Worm (Caenorhabditis elegans): ENCODE measurements around the gene Y39B6A.27.

The Y39B6A.27 gene

ce11 chrV:19057602-19058001 is 26.0 kb downstream of the Y39B6A.27 start:
- TF ChIP-seq nhr-237 (tag; optimal IDR thresholded peaks at IDR 0.05) (no peak), elt-3 (tag; optimal IDR thresholded peaks at IDR 0.05) (no peak), snpc-4 (tag; optimal IDR thresholded peaks at IDR 0.05) (no peak), nhr-28 (tag; optimal IDR thresholded peaks at IDR 0.05) (no peak), lin-32 (GFP tag; optimal IDR thresholded peaks at IDR 0.05) (no peak), lsy-2 (tag; optimal IDR thresholded peaks at IDR 0.05) (no peak), drap-1 (GFP tag; optimal IDR thresholded peaks at IDR 0.05) (no peak), bed-3 (GFP tag; optimal IDR thresholded peaks at IDR 0.05) (no peak), mab-5 (tag; optimal IDR thresholded peaks at IDR 0.05) (no peak), unc-39 (tag; optimal IDR thresholded peaks at IDR 0.05) (no peak), nhr-2 (tag; optimal IDR thresholded peaks at IDR 0.05) (no peak)

DNA sequence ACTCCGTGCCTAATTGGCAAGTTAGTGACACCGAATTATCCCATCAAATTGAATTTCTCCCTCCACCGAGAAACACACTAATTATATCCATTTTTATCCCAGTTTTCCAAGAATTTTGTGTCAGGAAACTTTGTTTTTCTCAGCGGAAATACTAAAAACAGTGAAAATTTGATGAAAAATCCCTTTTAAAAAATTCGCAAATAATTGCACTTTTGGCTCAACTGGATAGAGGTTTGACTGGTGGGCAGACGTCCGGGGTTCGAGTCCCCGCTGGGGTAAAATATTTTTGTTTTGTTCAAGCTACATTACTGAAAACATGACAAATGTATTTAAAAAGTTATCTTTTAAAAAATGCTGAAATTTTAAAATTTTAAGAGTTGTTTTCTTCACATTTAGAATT is 26.5 kb downstream of the Y39B6A.27 start:
- TF ChIP-seq ces-1 (GFP tag; optimal IDR thresholded peaks at IDR 0.05) (peak; percentile 40), ceh-83 (GFP tag; optimal IDR thresholded peaks at IDR 0.05) (no peak)

ce11 chrV:19059873-19060272 is 28.3 kb downstream of the Y39B6A.27 start, which contains the start of gene twk-46:
Gene twk-46 (plus strand): TSS chrV:19060173.
- TF ChIP-seq mab-5 (tag; optimal IDR thresholded peaks at IDR 0.05) (no peak), nhr-28 (tag; optimal IDR thresholded peaks at IDR 0.05) (no peak), ham-2 (GFP tag; optimal IDR thresholded peaks at IDR 0.05) (no peak), elt-3 (tag; optimal IDR thresholded peaks at IDR 0.05) (no peak), bed-3 (GFP tag; optimal IDR thresholded peaks at IDR 0.05) (no peak), lin-32 (GFP tag; optimal IDR thresholded peaks at IDR 0.05) (no peak)

ce11 chrV:19063326-19063725 is 31.8 kb downstream of the Y39B6A.27 start:
- no peak for TF ChIP-seq bed-3 (GFP tag; optimal IDR thresholded peaks at IDR 0.05)
- no peak for TF ChIP-seq elt-1 (tag; optimal IDR thresholded peaks at IDR 0.05; ENCODE audit: borderline replicate concordance, insufficient read depth)
- no peak for TF ChIP-seq zip-8 (tag; optimal IDR thresholded peaks at IDR 0.05)
- no peak for TF ChIP-seq lin-13 (tag; optimal IDR thresholded peaks at IDR 0.05)
- TF ChIP-seq M03D4.4 (tag; optimal IDR thresholded peaks at IDR 0.05) = no peak
- TF ChIP-seq ceh-43 (GFP tag; optimal IDR thresholded peaks at IDR 0.05) = no peak
- TF ChIP-seq lin-32 (GFP tag; optimal IDR thresholded peaks at IDR 0.05) = no peak
- TF ChIP-seq snpc-4 (tag; optimal IDR thresholded peaks at IDR 0.05) = no peak
- no peak for TF ChIP-seq hlh-1 (tag; optimal IDR thresholded peaks at IDR 0.05)
- no peak for TF ChIP-seq nhr-76 (tag; optimal IDR thresholded peaks at IDR 0.05)
- TF ChIP-seq nhr-237 (tag; optimal IDR thresholded peaks at IDR 0.05) = no peak
- no peak for TF ChIP-seq sem-2 (GFP tag; optimal IDR thresholded peaks at IDR 0.05)
- no peak for TF ChIP-seq elt-3 (tag; optimal IDR thresholded peaks at IDR 0.05)

ce11 chrV:19068888-19069287 is 37.3 kb downstream of the Y39B6A.27 start:
- TF ChIP-seq nhr-28 (tag; optimal IDR thresholded peaks at IDR 0.05) = no peak
- no peak for TF ChIP-seq ceh-39 (tag; optimal IDR thresholded peaks at IDR 0.05)
- TF ChIP-seq ham-2 (GFP tag; optimal IDR thresholded peaks at IDR 0.05) = no peak
- no peak for TF ChIP-seq snpc-4 (tag; optimal IDR thresholded peaks at IDR 0.05)
- TF ChIP-seq unc-120 (tag; optimal IDR thresholded peaks at IDR 0.05; ENCODE audit: poor library complexity, severe bottlenecking) = no peak
- no peak for TF ChIP-seq ces-1 (GFP tag; optimal IDR thresholded peaks at IDR 0.05)
- no peak for TF ChIP-seq nhr-237 (tag; optimal IDR thresholded peaks at IDR 0.05)
- TF ChIP-seq drap-1 (GFP tag; optimal IDR thresholded peaks at IDR 0.05) = no peak
- TF ChIP-seq lsy-2 (tag; optimal IDR thresholded peaks at IDR 0.05) = no peak
- TF ChIP-seq bed-3 (GFP tag; optimal IDR thresholded peaks at IDR 0.05) = no peak
- TF ChIP-seq lin-13 (tag; optimal IDR thresholded peaks at IDR 0.05) = no peak

ce11 chrV:19073169-19073568 is 41.6 kb downstream of the Y39B6A.27 start:
- no peak for TF ChIP-seq ham-2 (GFP tag; optimal IDR thresholded peaks at IDR 0.05)
- no peak for TF ChIP-seq ceh-39 (tag; optimal IDR thresholded peaks at IDR 0.05)
- no peak for TF ChIP-seq mab-5 (tag; optimal IDR thresholded peaks at IDR 0.05)
- no peak for TF ChIP-seq pha-4 (tag; optimal IDR thresholded peaks at IDR 0.05)
- no peak for TF ChIP-seq M03D4.4 (tag; optimal IDR thresholded peaks at IDR 0.05)
- no peak for TF ChIP-seq hlh-1 (tag; optimal IDR thresholded peaks at IDR 0.05)
- no peak for TF ChIP-seq ceh-83 (GFP tag; optimal IDR thresholded peaks at IDR 0.05)
- no peak for TF ChIP-seq cnd-1 (tag; optimal IDR thresholded peaks at IDR 0.05)
- TF ChIP-seq nhr-12 (tag; optimal IDR thresholded peaks at IDR 0.05) = no peak
- TF ChIP-seq lin-13 (tag; optimal IDR thresholded peaks at IDR 0.05) = no peak
- no peak for TF ChIP-seq snpc-4 (tag; optimal IDR thresholded peaks at IDR 0.05)
- no peak for TF ChIP-seq tbx-8 (GFP tag; optimal IDR thresholded peaks at IDR 0.05)
